In the genomic region with DNA sequence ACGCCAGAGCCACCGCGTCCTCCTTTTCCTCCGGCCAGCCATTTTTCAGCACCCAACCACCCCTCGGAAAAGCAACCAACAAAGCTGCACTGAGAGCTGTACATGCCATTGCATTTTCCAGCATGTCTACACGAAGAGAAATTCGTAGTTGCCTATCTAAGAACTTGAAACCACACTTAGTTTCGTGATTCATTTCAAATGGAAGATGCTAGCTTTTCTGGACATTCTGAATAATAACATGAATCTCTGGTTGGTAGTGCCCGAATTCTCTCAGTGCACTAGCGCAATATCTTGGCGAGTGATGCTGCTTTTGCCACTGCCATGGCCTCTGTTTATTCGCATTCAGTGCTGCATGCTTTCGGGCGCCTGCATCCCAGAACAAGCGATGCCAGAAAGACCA, we compare ENCODE assay signal across 5 fruit fly cellular contexts.
TF ChIP-seq lines count a peak whose summit lies in the region.

No protein-coding gene starts in this region.

- no peak for TF ChIP-seq CTCF in whole organism, embryonic (GFP tag; optimal IDR thresholded peaks at IDR 0.05; lab: Kevin White, UChicago)

TF ChIP-seq in whole organism, adult, 20 proteins besides CTCF, POLR2A, EP300 and RAD21:
- TF ChIP-seq Hr96 (GFP tag; optimal IDR thresholded peaks at IDR 0.05; lab: Kevin White, UChicago) (peak; percentile 3), CG12768 (GFP tag; optimal IDR thresholded peaks at IDR 0.05; lab: Kevin White, UChicago) (no peak)

TF ChIP-seq in whole organism, embryonic, 481 proteins besides CTCF, POLR2A, EP300 and RAD21:
- TF ChIP-seq Ets65A (GFP tag; lab: Kevin White, UChicago) (peak; percentile 92), zen2 (GFP tag; IDR thresholded peaks at IDR 0.05; lab: Robert Waterston, UW; ENCODE audit: partially characterized antibody) (no peak), otp (GFP tag; IDR thresholded peaks at IDR 0.05; lab: Robert Waterston, UW) (peak; percentile 52; the same call in 2 of the 3 replicates), Drgx (GFP tag; IDR thresholded peaks at IDR 0.05; lab: Robert Waterston, UW) (0 out of 2 replicates have a peak, but pooled peaks have one; percentile 18)
TF ChIP-seq in whole organism, embryonic: peak in this region for 3.

TF ChIP-seq in whole organism, prepupa, 60 proteins besides CTCF, POLR2A, EP300 and RAD21 (continues in another document):
- no peak for TF ChIP-seq Gug (GFP tag; IDR thresholded peaks at IDR 0.05; lab: Robert Waterston, UW)
- peak; percentile 9 for TF ChIP-seq CG31627 (GFP tag; optimal IDR thresholded peaks at IDR 0.05; lab: Kevin White, UChicago)
- peak; percentile 17 for TF ChIP-seq CG6792 (GFP tag; optimal IDR thresholded peaks at IDR 0.05; lab: Kevin White, UChicago)
- no peak for TF ChIP-seq pdm3 (GFP tag; optimal IDR thresholded peaks at IDR 0.05; lab: Kevin White, UChicago)
- TF ChIP-seq Hr4 (GFP tag; optimal IDR thresholded peaks at IDR 0.05; lab: Kevin White, UChicago) = peak; percentile 29
- no peak for TF ChIP-seq Sox102F (GFP tag; optimal IDR thresholded peaks at IDR 0.05; lab: Kevin White, UChicago)
- TF ChIP-seq CG11902 (GFP tag; optimal IDR thresholded peaks at IDR 0.05; lab: Kevin White, UChicago) = no peak
- TF ChIP-seq net (GFP tag; optimal IDR thresholded peaks at IDR 0.05; lab: Kevin White, UChicago) = no peak
- TF ChIP-seq achi (GFP tag; optimal IDR thresholded peaks at IDR 0.05; lab: Kevin White, UChicago) = no peak
- TF ChIP-seq Ets21C (GFP tag; optimal IDR thresholded peaks at IDR 0.05; lab: Kevin White, UChicago) = no peak
- TF ChIP-seq CG6808 (GFP tag; optimal IDR thresholded peaks at IDR 0.05; lab: Kevin White, UChicago) = peak; percentile 3
- no peak for TF ChIP-seq eg (GFP tag; IDR thresholded peaks at IDR 0.05; lab: Robert Waterston, UW)
- TF ChIP-seq Sox15 (GFP tag; optimal IDR thresholded peaks at IDR 0.05; lab: Kevin White, UChicago) = no peak
- TF ChIP-seq topi (GFP tag; optimal IDR thresholded peaks at IDR 0.05; lab: Kevin White, UChicago) = no peak
- no peak for TF ChIP-seq Hr38 (GFP tag; optimal IDR thresholded peaks at IDR 0.05; lab: Kevin White, UChicago)
- TF ChIP-seq esn (GFP tag; optimal IDR thresholded peaks at IDR 0.05; lab: Kevin White, UChicago) = no peak
- TF ChIP-seq cyc (GFP tag; optimal IDR thresholded peaks at IDR 0.05; lab: Kevin White, UChicago) = no peak
- TF ChIP-seq salr (GFP tag; optimal IDR thresholded peaks at IDR 0.05; lab: Kevin White, UChicago) = no peak
- no peak for TF ChIP-seq fd85E (GFP tag; optimal IDR thresholded peaks at IDR 0.05; lab: Kevin White, UChicago)
- no peak for TF ChIP-seq CG3032 (tag; optimal IDR thresholded peaks at IDR 0.05; lab: Kevin White, UChicago)
- peak; percentile 65 for TF ChIP-seq Eip78C (GFP tag; lab: Kevin White, UChicago)
- TF ChIP-seq Ets96B (tag; optimal IDR thresholded peaks at IDR 0.05; lab: Kevin White, UChicago) = peak; percentile 17
- TF ChIP-seq vri (GFP tag; optimal IDR thresholded peaks at IDR 0.05; lab: Kevin White, UChicago) = no peak
- peak; percentile 36 for TF ChIP-seq OdsH (GFP tag; optimal IDR thresholded peaks at IDR 0.05; lab: Kevin White, UChicago)
- TF ChIP-seq CG7368 (GFP tag; optimal IDR thresholded peaks at IDR 0.05; lab: Kevin White, UChicago) = no peak
- TF ChIP-seq Eip93F (GFP tag; optimal IDR thresholded peaks at IDR 0.05; lab: Kevin White, UChicago) = no peak
- TF ChIP-seq dsx (GFP tag; optimal IDR thresholded peaks at IDR 0.05; lab: Kevin White, UChicago; ENCODE audit: poor library complexity, severe bottlenecking) = peak; percentile 7

TF ChIP-seq in whole organism, pupa, 21 proteins besides CTCF, POLR2A, EP300 and RAD21:
- TF ChIP-seq Pif1A (GFP tag; optimal IDR thresholded peaks at IDR 0.05; lab: Kevin White, UChicago) (no peak), Pif1B (GFP tag; optimal IDR thresholded peaks at IDR 0.05; lab: Kevin White, UChicago) (no peak), CG9948 (tag; optimal IDR thresholded peaks at IDR 0.05; lab: Kevin White, UChicago) (no peak), CG4496 (GFP tag; IDR thresholded peaks at IDR 0.05; lab: Robert Waterston, UW) (0 out of 3 replicates have a peak, but pooled peaks have one; percentile 38), D1 (tag; optimal IDR thresholded peaks at IDR 0.05; lab: Kevin White, UChicago) (no peak), CG34367 (tag; optimal IDR thresholded peaks at IDR 0.05; lab: Kevin White, UChicago) (peak; percentile 20), EcR (GFP tag; optimal IDR thresholded peaks at IDR 0.05; lab: Kevin White, UChicago) (no peak), CG10348 (GFP tag; IDR thresholded peaks at IDR 0.05; lab: Robert Waterston, UW) (no peak), gl (tag; optimal IDR thresholded peaks at IDR 0.05; lab: Kevin White, UChicago) (no peak), CG17806 (tag; optimal IDR thresholded peaks at IDR 0.05; lab: Kevin White, UChicago) (no peak), CG8159 (tag; optimal IDR thresholded peaks at IDR 0.05; lab: Kevin White, UChicago) (peak; percentile 36), CG12605 (GFP tag; IDR thresholded peaks at IDR 0.05; lab: Robert Waterston, UW) (no peak), CG15710 (tag; optimal IDR thresholded peaks at IDR 0.05; lab: Kevin White, UChicago) (peak; percentile 30), Ets98B (GFP tag; IDR thresholded peaks at IDR 0.05; lab: Robert Waterston, UW) (no peak), CG14655 (GFP tag; optimal IDR thresholded peaks at IDR 0.05; lab: Kevin White, UChicago) (peak; percentile 14), fd96Ca (GFP tag; IDR thresholded peaks at IDR 0.05; lab: Robert Waterston, UW) (no peak), Snoo (tag; optimal IDR thresholded peaks at IDR 0.05; lab: Kevin White, UChicago) (no peak), CG13204 (GFP tag; optimal IDR thresholded peaks at IDR 0.05; lab: Kevin White, UChicago) (no peak), CG8301 (tag; optimal IDR thresholded peaks at IDR 0.05; lab: Kevin White, UChicago) (peak; percentile 14), CG32121 (GFP tag; IDR thresholded peaks at IDR 0.05; lab: Robert Waterston, UW) (no peak), rn (GFP tag; IDR thresholded peaks at IDR 0.05; lab: Robert Waterston, UW) (no peak)

TF ChIP-seq in whole organism, wandering third instar larva, 38 proteins besides CTCF, POLR2A, EP300 and RAD21:
- no peak for TF ChIP-seq dmrt93B (GFP tag; optimal IDR thresholded peaks at IDR 0.05; lab: Kevin White, UChicago)
- TF ChIP-seq fru (GFP tag; optimal IDR thresholded peaks at IDR 0.05; lab: Kevin White, UChicago) = peak; percentile 20
